Worm (Caenorhabditis elegans) whole organism, young adult: ENCODE data around the gene ZK418.6.

Source experiments
- F52B5.7 ChIP-seq: sonication (generic microtip); optimal IDR thresholded peaks from 2 replicates; lab custom pipeline; 2016; ENCODE audit warnings: mild to moderate bottlenecking, missing genetic modification characterization, missing compliant biosample characterization
- F57C9.4 ChIP-seq: sonication (generic microtip); optimal IDR thresholded peaks from 2 replicates; lab custom pipeline; 2017; ENCODE audit warnings: mild to moderate bottlenecking, missing genetic modification characterization, missing compliant biosample characterization
- cebp-1 ChIP-seq, 2 experiments: fragments of 200-800 bp in 1 of 2; sonication (Bioruptor generic) in 1 of 2; sonication (generic microtip) in 1 of 2; IDR thresholded peaks in 1 of 2; optimal IDR thresholded peaks in 1 of 2; 2 replicates each; pipeline versions ENCODE4 v1.3.6 to Lab custom; 2017 to 2022; ENCODE audit warnings: missing compliant biosample characterization in 2 of 2, missing genetic modification characterization in 2 of 2, mild to moderate bottlenecking in 1 of 2, missing genetic modification reagents in 1 of 2, moderate library complexity in 1 of 2
- ceh-79 ChIP-seq: sonication (generic microtip); optimal IDR thresholded peaks from 2 replicates; lab custom pipeline; 2017; ENCODE audit warnings: mild to moderate bottlenecking, missing genetic modification characterization, missing compliant biosample characterization
- hmg-20 ChIP-seq: fragments of 200-800 bp; sonication (Bioruptor generic); IDR thresholded peaks from 2 replicates; pipeline ENCODE4 v1.3.6; 2022; ENCODE audit warnings: missing genetic modification reagents, missing genetic modification characterization, missing compliant biosample characterization
- lin-54 ChIP-seq: fragments of 200-800 bp; sonication (Bioruptor generic); optimal IDR thresholded peaks from 2 replicates; lab custom pipeline; 2018; ENCODE audit warnings: mild to moderate bottlenecking, missing genetic modification characterization, missing compliant biosample characterization
- lir-1 ChIP-seq: fragments of 200-800 bp; sonication (Bioruptor generic); conservative IDR thresholded peaks from 2 replicates; pipeline ENCODE4 v1.3.6; 2022; ENCODE audit warnings: missing genetic modification reagents, missing genetic modification characterization, missing compliant biosample characterization
- madf-10 ChIP-seq: sonication (generic microtip); optimal IDR thresholded peaks from 2 replicates; lab custom pipeline; 2016; ENCODE audit warnings: mild to moderate bottlenecking, missing genetic modification characterization, missing compliant biosample characterization
- pha-4 ChIP-seq: fragments of 150-350 bp; sonication (generic microtip); optimal IDR thresholded peaks from 2 replicates; lab custom pipeline; 2014; ENCODE audit warnings: missing biosample characterization, missing genetic modification reagents, missing genetic modification characterization
- rec-8 ChIP-seq, 2 experiments: sonication (generic microtip); optimal IDR thresholded peaks; 2 replicates each; lab custom pipeline; 2016; ENCODE audit warnings: mild to moderate bottlenecking in 2 of 2, missing genetic modification characterization in 2 of 2, missing genetic modification reagents in 2 of 2, missing genotype in 2 of 2, missing biosample characterization in 1 of 2, missing compliant biosample characterization in 1 of 2, moderate library complexity in 1 of 2
- snpc-4 ChIP-seq, 5 experiments: fragments of 150-350 bp in 1 of 5; sonication (generic microtip) in 4 of 5; optimal IDR thresholded peaks; 2 replicates each; lab custom pipeline; 2014 to 2018; ENCODE audit warnings: missing genetic modification characterization in 5 of 5, missing biosample characterization in 3 of 5, antibody characterized with exemption in 2 of 5, mild to moderate bottlenecking in 2 of 5, missing compliant biosample characterization in 2 of 5, missing genotype in 2 of 5, moderate library complexity in 2 of 5, missing genetic modification reagents in 1 of 5
- somi-1 ChIP-seq: fragments of 200-800 bp; sonication (Bioruptor generic); optimal IDR thresholded peaks from 2 replicates; lab custom pipeline; 2018; ENCODE audit warnings: mild to moderate bottlenecking, missing genetic modification characterization, missing compliant biosample characterization
- ztf-22 ChIP-seq: fragments of 200-800 bp; sonication (Bioruptor generic); optimal IDR thresholded peaks from 2 replicates; lab custom pipeline; 2018; ENCODE audit warnings: mild to moderate bottlenecking, missing genetic modification characterization, moderate library complexity, missing compliant biosample characterization

ce11 chrIII:7062580-7062979, 16.1 kb downstream of the ZK418.6 start, which contains the start of gene R01H2.1:
- no peak for TF ChIP-seq hmg-20 (GFP tag; lab: Robert Waterston, UW)
- no peak for TF ChIP-seq somi-1 (GFP tag; lab: Kevin White, UChicago)
- TF ChIP-seq F57C9.4 (tag; lab: Kevin White, UChicago) = no peak
- TF ChIP-seq ztf-22 (GFP tag; lab: Kevin White, UChicago) = no peak
- TF ChIP-seq F52B5.7 (tag; lab: Kevin White, UChicago) = no peak
- TF ChIP-seq rec-8 (tag; optimal IDR thresholded peaks at IDR 0.05; lab: Kevin White, UChicago) = no peak
- TF ChIP-seq madf-10 (tag; lab: Kevin White, UChicago) = no peak
- TF ChIP-seq snpc-4 (GFP tag; optimal IDR thresholded peaks at IDR 0.05; lab: Kevin White, UChicago) = no peak
- no peak for TF ChIP-seq snpc-4 (tag; optimal IDR thresholded peaks at IDR 0.05; lab: Kevin White, UChicago)
- no peak for TF ChIP-seq lin-54 (GFP tag; lab: Kevin White, UChicago)
- TF ChIP-seq ceh-79 (tag; lab: Kevin White, UChicago) = no peak
- no peak for TF ChIP-seq cebp-1 (GFP tag; IDR thresholded peaks at IDR 0.05; lab: Robert Waterston, UW)
- TF ChIP-seq cebp-1 (tag; optimal IDR thresholded peaks at IDR 0.05; lab: Kevin White, UChicago) = no peak
- TF ChIP-seq lir-1 (GFP tag; lab: Robert Waterston, UW) = no peak
- no peak for TF ChIP-seq pha-4 (tag; lab: Kevin White, UChicago)
